Fruit fly (Drosophila melanogaster) whole organism, prepupa: ENCODE data around the gene CG33777.

ENCODE experiments used
- Hr38 ChIP-seq: sonication (Bioruptor generic); optimal IDR thresholded peaks from 2 replicates; lab custom pipeline; 2016; ENCODE audit warnings: missing biosample characterization, missing genetic modification characterization
- Hr39 ChIP-seq: fragments of 200-800 bp; sonication (Bioruptor generic); optimal IDR thresholded peaks from 2 replicates; lab custom pipeline; 2016; ENCODE audit warnings: missing biosample characterization, missing genetic modification characterization
- topi ChIP-seq: fragments of 200-800 bp; sonication (Bioruptor generic); optimal IDR thresholded peaks from 3 replicates; lab custom pipeline; 2016; ENCODE audit warnings: missing biosample characterization, missing genetic modification characterization

DNA sequence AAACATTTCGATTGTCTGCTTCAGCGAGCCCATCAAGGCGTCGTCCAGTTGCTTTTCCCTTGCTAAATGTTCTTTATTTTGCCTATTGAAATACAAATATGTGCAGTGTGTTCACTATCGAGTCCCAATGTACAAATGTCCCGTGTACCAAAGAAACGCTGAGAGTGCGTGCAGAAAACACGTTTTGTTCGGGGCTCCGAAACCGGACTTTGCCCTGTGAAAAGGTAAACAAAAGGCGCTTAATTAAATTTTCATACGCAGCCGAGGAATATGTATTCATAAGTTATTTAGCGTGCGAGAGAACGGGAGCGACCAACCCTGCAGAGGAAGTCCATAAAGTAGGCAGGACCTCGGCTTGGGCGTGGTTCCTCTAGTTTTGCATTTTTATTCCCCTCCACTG, 9.9 kb downstream of the CG33777 start:
- TF ChIP-seq topi (GFP tag; lab: Kevin White, UChicago) (no peak), Hr38 (GFP tag; lab: Kevin White, UChicago) (no peak), Hr39 (GFP tag; lab: Kevin White, UChicago) (no peak)
